Worm (Caenorhabditis elegans): ENCODE results near the gene wrb-1.

The wrb-1 gene

ce11 chrV:1244021-1244708 is 48.3 kb downstream of the wrb-1 start:
- TF ChIP-seq nhr-237 (tag; optimal IDR thresholded peaks at IDR 0.05), result no peak
- no peak for TF ChIP-seq nhr-76 (tag; optimal IDR thresholded peaks at IDR 0.05)
- no peak for TF ChIP-seq unc-30 (tag; optimal IDR thresholded peaks at IDR 0.05)
- TF ChIP-seq C34B4.2 (tag; optimal IDR thresholded peaks at IDR 0.05), result no peak
- TF ChIP-seq snpc-4 (tag; optimal IDR thresholded peaks at IDR 0.05), result no peak
- no peak for TF ChIP-seq efl-3 (GFP tag; optimal IDR thresholded peaks at IDR 0.05)
- TF ChIP-seq mdl-1 (tag; optimal IDR thresholded peaks at IDR 0.05), result no peak
- TF ChIP-seq lin-39 (tag; optimal IDR thresholded peaks at IDR 0.05), result no peak
- no peak for TF ChIP-seq nhr-28 (tag; optimal IDR thresholded peaks at IDR 0.05)
- TF ChIP-seq ztf-4 (tag; optimal IDR thresholded peaks at IDR 0.05), result no peak
- no peak for TF ChIP-seq nhr-77 (tag; optimal IDR thresholded peaks at IDR 0.05)
- TF ChIP-seq fos-1 (tag; optimal IDR thresholded peaks at IDR 0.05), result no peak
- TF ChIP-seq swsn-7 (tag; optimal IDR thresholded peaks at IDR 0.05), result no peak
- no peak for TF ChIP-seq unc-98 (GFP tag; IDR thresholded peaks at IDR 0.05)
- no peak for TF ChIP-seq lin-35 (GFP tag; optimal IDR thresholded peaks at IDR 0.05)
- TF ChIP-seq egl-27 (tag; optimal IDR thresholded peaks at IDR 0.05), result no peak
